Worm (Caenorhabditis elegans): Measurements from ENCODE around the gene Y38A10A.11.

DNA sequence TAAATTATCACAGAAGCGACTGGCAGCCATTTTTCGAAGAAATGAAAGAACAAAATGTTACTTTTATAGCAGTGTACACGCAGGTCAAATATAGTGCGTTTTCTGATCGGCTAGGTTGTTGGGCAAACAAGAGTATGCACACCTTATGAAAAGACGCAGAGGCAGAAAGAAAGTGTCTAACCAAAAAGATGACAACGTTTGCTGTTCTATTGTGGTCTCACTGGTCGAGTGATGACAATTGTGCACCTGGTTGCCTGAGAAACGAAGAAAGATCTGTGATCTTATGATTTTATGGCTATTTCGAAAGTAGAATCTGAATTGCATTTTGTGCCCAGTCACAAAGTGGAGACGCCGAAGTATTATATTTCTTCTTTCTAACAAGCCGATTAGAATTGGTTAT is 7.2 kb upstream of the Y38A10A.11 start, which contains the start of gene F17A9.4:
- TF ChIP-seq nhr-12 (tag; optimal IDR thresholded peaks at IDR 0.05) (no peak), lin-13 (GFP tag; optimal IDR thresholded peaks at IDR 0.05) (no peak), lin-39 (tag; optimal IDR thresholded peaks at IDR 0.05) (no peak), mdl-1 (tag; optimal IDR thresholded peaks at IDR 0.05) (no peak), aly-2 (tag; optimal IDR thresholded peaks at IDR 0.05) (no peak), lin-11 (tag; optimal IDR thresholded peaks at IDR 0.05) (peak; percentile 12), Y55F3AM.14 (GFP tag; optimal IDR thresholded peaks at IDR 0.05) (no peak), lsy-2 (tag; optimal IDR thresholded peaks at IDR 0.05) (no peak), ZK546.5 (tag; optimal IDR thresholded peaks at IDR 0.05) (no peak)
